Worm (Caenorhabditis elegans) whole organism, mixed stage, embryonic: ENCODE results near the gene srj-33.

Experiments
- blmp-1 ChIP-seq: fragments of 150-350 bp; optimal IDR thresholded peaks from 2 replicates; lab custom pipeline; 2014; ENCODE audit warnings: missing biosample characterization, missing genetic modification characterization
- ceh-43 ChIP-seq: fragments of 200-800 bp; sonication (Bioruptor generic); optimal IDR thresholded peaks from 2 replicates; lab custom pipeline; 2018; ENCODE audit warnings: mild to moderate bottlenecking, missing genetic modification characterization, moderate library complexity, missing compliant biosample characterization
- ces-1 ChIP-seq: fragments of 150-350 bp; optimal IDR thresholded peaks from 2 replicates; lab custom pipeline; 2014; ENCODE audit warnings: missing biosample characterization, missing genetic modification reagents, missing genetic modification characterization
- flh-1 ChIP-seq: fragments of 200-800 bp; sonication (Bioruptor generic); optimal IDR thresholded peaks from 2 replicates; lab custom pipeline; 2018; ENCODE audit warnings: mild to moderate bottlenecking, missing genetic modification characterization, moderate library complexity, missing compliant biosample characterization
- lin-32 ChIP-seq: fragments of 200-800 bp; sonication (Bioruptor generic); optimal IDR thresholded peaks from 2 replicates; lab custom pipeline; 2018; ENCODE audit warnings: mild to moderate bottlenecking, missing genetic modification characterization, missing compliant biosample characterization
- mep-1 ChIP-seq: fragments of 150-350 bp; optimal IDR thresholded peaks from 2 replicates; lab custom pipeline; 2017; ENCODE audit warnings: missing biosample characterization, missing genetic modification reagents, missing genetic modification characterization, inconsistent platforms
- mls-2 ChIP-seq: sonication (generic microtip); optimal IDR thresholded peaks from 2 replicates; lab custom pipeline; 2016; ENCODE audit warnings: mild to moderate bottlenecking, missing genetic modification characterization, moderate library complexity, missing compliant biosample characterization
- nhr-237 ChIP-seq: fragments of 150-350 bp; optimal IDR thresholded peaks from 2 replicates; lab custom pipeline; 2014; ENCODE audit warnings: missing biosample characterization, missing genetic modification characterization
- pha-4 ChIP-seq: fragments of 150-350 bp; optimal IDR thresholded peaks from 2 replicates; lab custom pipeline; 2018; ENCODE audit warnings: missing biosample characterization, missing genetic modification reagents, missing genetic modification characterization
- snpc-4 ChIP-seq: fragments of 150-350 bp; optimal IDR thresholded peaks from 2 replicates; lab custom pipeline; 2014; ENCODE audit warnings: missing biosample characterization, missing genetic modification characterization
- unc-120 ChIP-seq: sonication (generic microtip); optimal IDR thresholded peaks from 2 replicates; lab custom pipeline; 2017; ENCODE audit warnings: missing genetic modification characterization, missing compliant biosample characterization; ENCODE audit not compliant: poor library complexity, severe bottlenecking
- unc-39 ChIP-seq: fragments of 150-350 bp; optimal IDR thresholded peaks from 2 replicates; lab custom pipeline; 2014; ENCODE audit warnings: missing biosample characterization, missing genetic modification characterization
- unc-62 ChIP-seq: fragments of 150-350 bp; optimal IDR thresholded peaks from 2 replicates; lab custom pipeline; 2014; ENCODE audit warnings: missing biosample characterization, missing genetic modification reagents, missing genetic modification characterization
- zip-8 ChIP-seq: fragments of 150-350 bp; optimal IDR thresholded peaks from 2 replicates; lab custom pipeline; 2014; ENCODE audit warnings: missing biosample characterization, missing genetic modification characterization

The srj-33 gene

ce11 chrV:9889629-9890028 is 47.7 kb downstream of the srj-33 start, which contains the start of gene fshr-1:
Gene fshr-1 (plus strand): TSS chrV:9889837.
- TF ChIP-seq pha-4 (tag; lab: Kevin White, UChicago) (no peak), flh-1 (no peak), unc-39 (no peak), unc-120 (tag; lab: Kevin White, UChicago) (no peak), zip-8 (tag; lab: Kevin White, UChicago) (no peak)

ce11 chrV:9885918-9886488 is 51.3 kb downstream of the srj-33 start, which contains the start of gene clp-9:
Gene clp-9 (minus strand): TSS chrV:9885968.
- TF ChIP-seq zip-8 (tag; lab: Kevin White, UChicago) (no peak), unc-62 (no peak), ceh-43 (GFP tag; lab: Kevin White, UChicago) (no peak), unc-120 (tag; lab: Kevin White, UChicago) (no peak), unc-39 (no peak), lin-32 (GFP tag; lab: Kevin White, UChicago) (no peak), blmp-1 (tag; lab: Kevin White, UChicago) (no peak), ces-1 (GFP tag; lab: Kevin White, UChicago) (no peak), snpc-4 (tag; lab: Kevin White, UChicago) (no peak), nhr-237 (tag; lab: Kevin White, UChicago) (no peak), mls-2 (tag; lab: Kevin White, UChicago) (no peak), mep-1 (tag; lab: Kevin White, UChicago) (no peak)
